Fruit fly (Drosophila melanogaster): Measurements from ENCODE around the gene CG33986.

Gene CG33986

DNA sequence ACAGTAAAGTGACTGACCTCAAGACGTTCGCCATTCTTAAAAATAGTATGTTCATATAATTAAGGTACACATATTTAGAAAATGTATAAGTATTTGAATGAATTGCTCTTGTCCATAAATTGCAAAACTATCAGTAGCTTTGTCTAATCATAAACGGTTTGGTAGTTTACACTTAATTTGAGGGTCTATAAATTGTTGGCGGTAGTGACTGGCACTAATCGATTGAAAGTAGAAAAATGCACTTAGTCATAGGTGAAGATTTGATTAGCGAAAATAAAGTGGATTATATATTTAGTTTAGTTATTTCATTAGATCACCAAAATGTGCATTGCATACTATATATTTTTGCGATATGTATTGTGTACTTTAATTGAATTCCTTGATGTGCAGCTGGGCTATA is 11.3 kb downstream of the CG33986 start:
- no peak for TF ChIP-seq sv (GFP tag; optimal IDR thresholded peaks at IDR 0.05)
- TF ChIP-seq CG9705 (GFP tag; optimal IDR thresholded peaks at IDR 0.05): no peak
- no peak for TF ChIP-seq Hr83 (GFP tag; optimal IDR thresholded peaks at IDR 0.05; ENCODE audit: poor library complexity, severe bottlenecking)
- no peak for TF ChIP-seq CrebA (GFP tag; optimal IDR thresholded peaks at IDR 0.05; ENCODE audit: borderline replicate concordance)
- no peak for TF ChIP-seq Vsx2 (GFP tag; optimal IDR thresholded peaks at IDR 0.05; ENCODE audit: partially characterized antibody)
- no peak for TF ChIP-seq CG32264 (GFP tag; optimal IDR thresholded peaks at IDR 0.05)
- TF ChIP-seq Mio (GFP tag; optimal IDR thresholded peaks at IDR 0.05): no peak
- TF ChIP-seq pan (optimal IDR thresholded peaks at IDR 0.05): no peak
- TF ChIP-seq psq (GFP tag; optimal IDR thresholded peaks at IDR 0.05): no peak
- no peak for TF ChIP-seq ey (GFP tag; optimal IDR thresholded peaks at IDR 0.05)
- no peak for TF ChIP-seq N (GFP tag; optimal IDR thresholded peaks at IDR 0.05)
- TF ChIP-seq HLH106 (tag; optimal IDR thresholded peaks at IDR 0.05): no peak
- no peak for TF ChIP-seq br (GFP tag; optimal IDR thresholded peaks at IDR 0.05)
- no peak for TF ChIP-seq Abd-B (GFP tag; optimal IDR thresholded peaks at IDR 0.05)
- no peak for TF ChIP-seq Dif (GFP tag; optimal IDR thresholded peaks at IDR 0.05; ENCODE audit: partially characterized antibody)
- TF ChIP-seq rgr (GFP tag; optimal IDR thresholded peaks at IDR 0.05): no peak

DNA sequence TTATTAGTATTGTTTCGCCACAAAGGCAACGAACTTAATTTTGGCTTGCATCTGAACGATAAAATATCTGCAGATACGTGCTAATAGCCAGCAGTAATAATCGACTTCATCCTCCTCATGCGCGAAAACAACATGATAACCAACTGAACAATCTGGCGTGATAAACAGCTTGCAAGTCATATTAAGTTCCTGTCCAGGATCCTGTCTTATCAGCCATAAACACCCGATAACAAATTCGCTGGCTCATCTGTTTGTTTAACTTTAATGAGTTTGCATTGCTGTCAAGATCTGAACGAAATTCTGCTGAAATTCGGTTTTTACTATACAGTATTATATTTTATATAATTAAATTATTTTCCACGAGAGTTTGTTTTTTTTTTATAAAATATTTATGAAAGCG is 11.8 kb downstream of the CG33986 start:
- TF ChIP-seq dmrt93B (GFP tag; optimal IDR thresholded peaks at IDR 0.05) (no peak), psq (GFP tag; optimal IDR thresholded peaks at IDR 0.05) (no peak), tai (GFP tag; optimal IDR thresholded peaks at IDR 0.05) (no peak), h (GFP tag; optimal IDR thresholded peaks at IDR 0.05) (no peak), pan (optimal IDR thresholded peaks at IDR 0.05) (no peak), Vsx2 (GFP tag; optimal IDR thresholded peaks at IDR 0.05; ENCODE audit: partially characterized antibody) (no peak), Hr78 (GFP tag; optimal IDR thresholded peaks at IDR 0.05) (no peak), rgr (GFP tag; optimal IDR thresholded peaks at IDR 0.05) (no peak), Jra (GFP tag; optimal IDR thresholded peaks at IDR 0.05) (no peak), fru (GFP tag; optimal IDR thresholded peaks at IDR 0.05) (no peak), Rel (GFP tag; optimal IDR thresholded peaks at IDR 0.05) (no peak), Rel (tag; optimal IDR thresholded peaks at IDR 0.05) (no peak), lola (GFP tag; optimal IDR thresholded peaks at IDR 0.05) (no peak), N (GFP tag; optimal IDR thresholded peaks at IDR 0.05) (no peak), brk (GFP tag; optimal IDR thresholded peaks at IDR 0.05) (no peak), foxo (GFP tag; optimal IDR thresholded peaks at IDR 0.05) (no peak), Sp1 (GFP tag; optimal IDR thresholded peaks at IDR 0.05) (no peak), woc (GFP tag; optimal IDR thresholded peaks at IDR 0.05) (no peak), HLH106 (tag; optimal IDR thresholded peaks at IDR 0.05) (no peak), Dif (GFP tag; optimal IDR thresholded peaks at IDR 0.05; ENCODE audit: partially characterized antibody) (no peak)

DNA sequence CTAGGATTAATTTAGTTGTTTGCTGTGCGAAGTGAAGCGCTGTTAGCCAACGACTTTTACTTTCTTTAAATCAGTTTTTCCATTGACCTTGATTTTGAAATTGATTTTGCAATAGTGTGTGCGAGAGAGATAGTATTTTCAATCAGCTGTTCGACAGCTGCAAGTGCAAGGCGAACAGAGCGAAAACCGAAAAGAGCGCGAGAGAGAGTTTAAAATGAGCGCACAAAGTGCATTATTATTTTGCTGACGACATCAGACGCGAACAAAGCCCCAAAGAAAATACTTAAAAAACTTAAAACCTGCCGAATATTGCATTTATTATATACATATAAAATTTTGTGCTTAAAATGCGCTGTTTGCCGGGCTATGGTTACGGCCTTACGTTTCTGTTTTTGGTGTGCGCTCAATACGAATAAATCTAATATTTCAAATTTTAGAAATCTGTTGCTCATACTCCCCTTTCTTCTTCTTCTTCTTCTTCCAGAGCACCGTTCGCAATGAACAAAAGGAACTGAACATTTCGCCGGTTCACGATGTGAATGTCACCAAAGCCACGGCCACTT is 13.3 kb downstream of the CG33986 start:
- TF ChIP-seq OdsH (GFP tag; optimal IDR thresholded peaks at IDR 0.05) (no peak), CG32264 (GFP tag; optimal IDR thresholded peaks at IDR 0.05) (no peak), rgr (GFP tag; optimal IDR thresholded peaks at IDR 0.05) (peak; percentile 11), pan (optimal IDR thresholded peaks at IDR 0.05) (no peak), Hnf4 (GFP tag; optimal IDR thresholded peaks at IDR 0.05) (no peak), br (GFP tag; optimal IDR thresholded peaks at IDR 0.05) (no peak), psq (GFP tag; optimal IDR thresholded peaks at IDR 0.05) (no peak), Sp1 (GFP tag; optimal IDR thresholded peaks at IDR 0.05) (no peak), Myc (optimal IDR thresholded peaks at IDR 0.05) (no peak), Abd-B (GFP tag; optimal IDR thresholded peaks at IDR 0.05) (no peak), CG9705 (GFP tag; optimal IDR thresholded peaks at IDR 0.05) (no peak), Rel (GFP tag; optimal IDR thresholded peaks at IDR 0.05) (no peak), Rel (tag; optimal IDR thresholded peaks at IDR 0.05) (peak; percentile 2), dsf (GFP tag; optimal IDR thresholded peaks at IDR 0.05; ENCODE audit: borderline replicate concordance) (no peak), sage (GFP tag; optimal IDR thresholded peaks at IDR 0.05) (peak; percentile 18), Vsx2 (GFP tag; optimal IDR thresholded peaks at IDR 0.05; ENCODE audit: partially characterized antibody) (no peak), Jra (GFP tag; optimal IDR thresholded peaks at IDR 0.05) (no peak), GATAd (GFP tag; optimal IDR thresholded peaks at IDR 0.05) (no peak), woc (GFP tag; optimal IDR thresholded peaks at IDR 0.05) (no peak), lola (GFP tag; optimal IDR thresholded peaks at IDR 0.05) (no peak), h (GFP tag; optimal IDR thresholded peaks at IDR 0.05) (no peak), HLH106 (tag; optimal IDR thresholded peaks at IDR 0.05) (no peak), brk (GFP tag; optimal IDR thresholded peaks at IDR 0.05) (peak; percentile 49), Mio (GFP tag; optimal IDR thresholded peaks at IDR 0.05) (no peak), Dif (GFP tag; optimal IDR thresholded peaks at IDR 0.05; ENCODE audit: partially characterized antibody) (peak; percentile 57), Hr78 (GFP tag; optimal IDR thresholded peaks at IDR 0.05) (no peak), usp (GFP tag; optimal IDR thresholded peaks at IDR 0.05) (no peak), foxo (GFP tag; optimal IDR thresholded peaks at IDR 0.05) (no peak), dl (GFP tag; optimal IDR thresholded peaks at IDR 0.05; ENCODE audit: insufficient read depth in 1 of 2, partially characterized antibody in 2 of 2) (peak; percentile 44 to 66)
